Worm (Caenorhabditis elegans) whole organism, L4 larva: ENCODE results near the gene fbxa-84.

ENCODE experiments used
- F10B5.3 ChIP-seq: sonication (generic microtip); optimal IDR thresholded peaks from 2 replicates; lab custom pipeline; 2016; ENCODE audit warnings: mild to moderate bottlenecking, missing genetic modification characterization, missing compliant biosample characterization
- F49E8.2 ChIP-seq: sonication (generic microtip); optimal IDR thresholded peaks from 2 replicates; lab custom pipeline; 2016; ENCODE audit warnings: missing compliant biosample characterization, mild to moderate bottlenecking, missing genetic modification characterization, borderline replicate concordance
- T20F7.1 ChIP-seq: fragments of 200-800 bp; sonication (Bioruptor generic); optimal IDR thresholded peaks from 2 replicates; lab custom pipeline; 2018; ENCODE audit warnings: mild to moderate bottlenecking, missing genetic modification characterization, missing compliant biosample characterization
- Y105C5A.15 ChIP-seq: fragments of 200-800 bp; sonication (Bioruptor generic); IDR thresholded peaks from 2 replicates; pipeline ENCODE4 v1.3.6; 2022; ENCODE audit warnings: missing genetic modification characterization, missing compliant biosample characterization
- Y75B8A.6 ChIP-seq: fragments of 200-800 bp; sonication (Bioruptor generic); IDR thresholded peaks from 2 replicates; pipeline ENCODE4 v1.3.6; 2022; ENCODE audit warnings: missing genetic modification reagents, missing genetic modification characterization, missing compliant biosample characterization
- ceh-20 ChIP-seq: fragments of 200-800 bp; sonication (Bioruptor generic); IDR thresholded peaks from 2 replicates; pipeline ENCODE4 v1.3.6; 2022; ENCODE audit warnings: missing genetic modification reagents, missing genetic modification characterization, missing compliant biosample characterization
- ceh-32 ChIP-seq: sonication (generic microtip); optimal IDR thresholded peaks from 2 replicates; lab custom pipeline; 2016; ENCODE audit warnings: mild to moderate bottlenecking, missing genetic modification characterization, missing compliant biosample characterization; ENCODE audit not compliant: poor library complexity
- ceh-44 ChIP-seq: fragments of 200-800 bp; sonication (Bioruptor generic); IDR thresholded peaks from 2 replicates; pipeline ENCODE4 v1.3.6; 2022; ENCODE audit warnings: missing genetic modification reagents, missing genetic modification characterization, missing compliant biosample characterization
- cey-2 ChIP-seq: sonication (generic microtip); optimal IDR thresholded peaks from 3 replicates; lab custom pipeline; 2017; ENCODE audit warnings: missing genetic modification characterization, mild to moderate bottlenecking, missing compliant biosample characterization, antibody characterized with exemption, borderline replicate concordance; ENCODE audit not compliant: insufficient read depth
- dpl-1 ChIP-seq: fragments of 150-350 bp; optimal IDR thresholded peaks from 2 replicates; lab custom pipeline; 2014; ENCODE audit warnings: missing biosample characterization, missing genetic modification reagents, missing genetic modification characterization
- dve-1 ChIP-seq: sonication (generic microtip); optimal IDR thresholded peaks from 2 replicates; lab custom pipeline; 2017; ENCODE audit warnings: antibody characterized with exemption, mild to moderate bottlenecking, missing genetic modification characterization, missing compliant biosample characterization; ENCODE audit not compliant: insufficient read depth
- egl-43 ChIP-seq: fragments of 200-800 bp; sonication (Bioruptor generic); IDR thresholded peaks from 2 replicates; pipeline ENCODE4 v1.3.6; 2022; ENCODE audit warnings: missing genetic modification reagents, missing genetic modification characterization, missing compliant biosample characterization
- fkh-10 ChIP-seq: fragments of 150-350 bp; optimal IDR thresholded peaks from 2 replicates; lab custom pipeline; 2014; ENCODE audit warnings: missing biosample characterization, missing genetic modification reagents, missing genetic modification characterization
- hmg-1.1 ChIP-seq: fragments of 200-800 bp; sonication (Bioruptor generic); IDR thresholded peaks from 2 replicates; pipeline ENCODE4 v1.3.6; 2022; ENCODE audit warnings: missing genetic modification reagents, missing genetic modification characterization, missing compliant biosample characterization
- lin-15B ChIP-seq: fragments of 150-350 bp; sonication (generic microtip); optimal IDR thresholded peaks from 3 replicates; lab custom pipeline; 2014; ENCODE audit warnings: missing biosample characterization, missing genetic modification characterization
- lin-38 ChIP-seq: fragments of 200-800 bp; sonication (Bioruptor generic); IDR thresholded peaks from 2 replicates; pipeline ENCODE4 v1.3.6; 2022; ENCODE audit warnings: missing genetic modification reagents, missing genetic modification characterization, missing compliant biosample characterization
- lir-3 ChIP-seq: sonication (generic microtip); optimal IDR thresholded peaks from 2 replicates; lab custom pipeline; 2016; ENCODE audit warnings: mild to moderate bottlenecking, missing genetic modification characterization, missing compliant biosample characterization
- madf-5 ChIP-seq, 2 experiments: fragments of 200-800 bp; sonication (Bioruptor generic); IDR thresholded peaks; 2 replicates each; pipeline ENCODE4 v1.3.6; 2022; ENCODE audit warnings: missing compliant biosample characterization in 2 of 2, missing genetic modification characterization in 2 of 2
- mdl-1 ChIP-seq, 2 experiments: fragments of 150-350 bp in 1 of 2; sonication (generic microtip) in 1 of 2; optimal IDR thresholded peaks; 2 replicates each; lab custom pipeline; 2014 to 2017; ENCODE audit warnings: missing biosample characterization in 2 of 2, missing genetic modification characterization in 2 of 2
- mdt-29 ChIP-seq: fragments of 200-800 bp; sonication (Bioruptor generic); IDR thresholded peaks from 2 replicates; pipeline ENCODE4 v1.3.6; 2022; ENCODE audit warnings: missing genetic modification reagents, missing genetic modification characterization, missing compliant biosample characterization
- mep-1 ChIP-seq: fragments of 150-350 bp; sonication (generic microtip); optimal IDR thresholded peaks from 3 replicates; lab custom pipeline; 2014; ENCODE audit warnings: missing biosample characterization, missing genetic modification characterization
- mes-2 ChIP-seq: sonication (generic microtip); optimal IDR thresholded peaks from 2 replicates; lab custom pipeline; 2016; ENCODE audit warnings: missing genotype, mild to moderate bottlenecking, missing genetic modification characterization, missing compliant biosample characterization; ENCODE audit not compliant: poor library complexity, severe bottlenecking
- nhr-10 ChIP-seq: fragments of 150-350 bp; optimal IDR thresholded peaks from 2 replicates; lab custom pipeline; 2014; ENCODE audit warnings: missing biosample characterization, missing genetic modification characterization
- nhr-102 ChIP-seq: sonication (generic microtip); optimal IDR thresholded peaks from 2 replicates; lab custom pipeline; 2016; ENCODE audit warnings: mild to moderate bottlenecking, missing genetic modification characterization, moderate library complexity, missing compliant biosample characterization
- nhr-42 ChIP-seq: fragments of 200-800 bp; sonication (Bioruptor generic); IDR thresholded peaks from 2 replicates; pipeline ENCODE4 v1.3.6; 2022; ENCODE audit warnings: missing genetic modification characterization, missing compliant biosample characterization
- nhr-6 ChIP-seq: fragments of 150-350 bp; optimal IDR thresholded peaks from 2 replicates; lab custom pipeline; 2014; ENCODE audit warnings: missing biosample characterization, missing genetic modification characterization
- nhr-76 ChIP-seq: fragments of 150-350 bp; optimal IDR thresholded peaks from 2 replicates; lab custom pipeline; 2014; ENCODE audit warnings: missing biosample characterization, missing genetic modification characterization
- pha-4 ChIP-seq, 2 experiments: fragments of 150-350 bp in 1 of 2; fragments of 200-800 bp in 1 of 2; sonication (Bioruptor generic) in 1 of 2; IDR thresholded peaks in 1 of 2; optimal IDR thresholded peaks in 1 of 2; 2 replicates each; pipeline versions ENCODE4 v1.3.6 to Lab custom; 2014 to 2022; ENCODE audit warnings: missing genetic modification characterization in 2 of 2, missing genetic modification reagents in 2 of 2, missing biosample characterization in 1 of 2, missing compliant biosample characterization in 1 of 2
- set-16 ChIP-seq: fragments of 200-800 bp; sonication (Bioruptor generic); IDR thresholded peaks from 2 replicates; pipeline ENCODE4 v1.3.6; 2022; ENCODE audit warnings: missing genetic modification reagents, missing genetic modification characterization, missing compliant biosample characterization
- skn-1 ChIP-seq: fragments of 150-350 bp; optimal IDR thresholded peaks from 2 replicates; lab custom pipeline; 2014; ENCODE audit warnings: missing biosample characterization, missing genetic modification characterization
- snpc-4 ChIP-seq: fragments of 150-350 bp; optimal IDR thresholded peaks from 2 replicates; lab custom pipeline; 2014; ENCODE audit warnings: missing biosample characterization, missing genetic modification characterization
- spr-3 ChIP-seq: fragments of 200-800 bp; sonication (Bioruptor generic); optimal IDR thresholded peaks from 2 replicates; lab custom pipeline; 2018; ENCODE audit warnings: mild to moderate bottlenecking, missing genetic modification characterization, missing compliant biosample characterization
- unc-62 ChIP-seq, 3 experiments: fragments of 150-350 bp in 1 of 3; sonication (generic microtip); optimal IDR thresholded peaks in 2 of 3; peaks in 1 of 3; 1 replicate in 1 of 3; 2 replicates in 2 of 3; lab custom pipeline; 2014 to 2017; ENCODE audit warnings: missing biosample characterization in 3 of 3, missing genetic modification characterization in 3 of 3, missing genetic modification reagents in 3 of 3, missing genotype in 1 of 3
- vab-7 ChIP-seq: fragments of 200-800 bp; sonication (Bioruptor generic); IDR thresholded peaks from 2 replicates; pipeline ENCODE4 v1.3.6; 2022; ENCODE audit warnings: missing genetic modification reagents, missing genetic modification characterization, missing compliant biosample characterization
- zag-1 ChIP-seq: fragments of 150-350 bp; optimal IDR thresholded peaks from 2 replicates; lab custom pipeline; 2014; ENCODE audit warnings: missing biosample characterization, missing genetic modification characterization
- zip-2 ChIP-seq: fragments of 150-350 bp; optimal IDR thresholded peaks from 2 replicates; lab custom pipeline; 2014; ENCODE audit warnings: missing biosample characterization, missing genetic modification characterization
- ztf-11 ChIP-seq: fragments of 150-350 bp; optimal IDR thresholded peaks from 2 replicates; lab custom pipeline; 2014; ENCODE audit warnings: missing biosample characterization, missing genetic modification characterization

The fbxa-84 gene

DNA sequence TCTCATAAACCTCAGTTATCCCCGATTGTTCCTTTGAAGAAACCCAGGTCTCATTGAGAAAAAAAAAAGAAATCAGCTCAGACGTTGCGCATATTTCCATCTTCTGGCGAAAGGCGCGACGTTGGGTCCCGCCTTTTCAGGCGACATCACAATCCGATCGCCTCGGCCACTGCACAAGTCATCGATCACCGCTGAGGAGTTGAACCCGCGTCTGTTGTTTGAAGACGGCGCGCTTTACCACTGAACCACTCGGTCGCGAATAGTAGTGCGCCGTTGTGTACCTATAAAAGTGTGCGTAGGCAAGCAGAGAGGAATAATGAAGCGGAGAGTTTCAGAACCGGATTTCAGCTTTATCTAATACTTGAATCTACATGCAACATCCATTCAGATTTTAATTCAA, 8.7 kb downstream of the fbxa-84 start, which contains the start of gene Y75B12B.11 (continued):
- TF ChIP-seq madf-5 (GFP tag; IDR thresholded peaks at IDR 0.05; lab: Robert Waterston, UW) (peak; percentile 88 to 90), F10B5.3 (tag; lab: Kevin White, UChicago) (peak; percentile 85), snpc-4 (tag; lab: Kevin White, UChicago) (no peak), pha-4 (GFP tag; IDR thresholded peaks at IDR 0.05; lab: Robert Waterston, UW) (peak; percentile 97), pha-4 (tag; optimal IDR thresholded peaks at IDR 0.05; lab: Kevin White, UChicago) (no peak), mdt-29 (GFP tag; lab: Robert Waterston, UW) (peak; percentile 79), nhr-76 (tag; lab: Kevin White, UChicago) (no peak), Y75B8A.6 (GFP tag; lab: Robert Waterston, UW) (peak; percentile 83; the same call in 1 of the 2 replicates), spr-3 (GFP tag; lab: Kevin White, UChicago) (peak; percentile 93), lir-3 (tag; lab: Kevin White, UChicago) (peak; percentile 88), Y105C5A.15 (peak; percentile 94), ceh-32 (tag; lab: Kevin White, UChicago) (peak; percentile 65), vab-7 (GFP tag; lab: Robert Waterston, UW) (peak; percentile 98), cey-2 (no peak), nhr-10 (tag; lab: Kevin White, UChicago) (peak; percentile 39), lin-38 (GFP tag; lab: Robert Waterston, UW) (peak; percentile 96), skn-1 (tag; lab: Kevin White, UChicago) (no peak), nhr-6 (peak; percentile 96), lin-15B (peak; percentile 34), nhr-102 (tag; lab: Kevin White, UChicago) (peak; percentile 93), dve-1 (tag; lab: Kevin White, UChicago) (peak; percentile 93), mdl-1 (tag; optimal IDR thresholded peaks at IDR 0.05; lab: Kevin White, UChicago) (no peak), set-16 (GFP tag; lab: Robert Waterston, UW) (peak; percentile 85), mep-1 (tag; lab: Kevin White, UChicago) (peak; percentile 92), mes-2 (tag; lab: Kevin White, UChicago) (peak; percentile 93), hmg-1.1 (peak; percentile 92), F49E8.2 (tag; lab: Kevin White, UChicago) (peak; percentile 96), zag-1 (tag; lab: Kevin White, UChicago) (no peak), ceh-44 (peak; percentile 95), fkh-10 (GFP tag; lab: Kevin White, UChicago) (no peak), dpl-1 (GFP tag; lab: Kevin White, UChicago) (peak; percentile 68), T20F7.1 (GFP tag; lab: Kevin White, UChicago) (peak; percentile 77), egl-43 (GFP tag; lab: Robert Waterston, UW) (peak; percentile 99), ztf-11 (no peak), ceh-20 (GFP tag; lab: Robert Waterston, UW) (peak; percentile 89)

- TF ChIP-seq zip-2 (tag; lab: Kevin White, UChicago): no peak
- TF ChIP-seq nhr-42: no peak
- no peak for TF ChIP-seq F49E8.2 (tag; lab: Kevin White, UChicago)
- TF ChIP-seq unc-62 (GFP tag; optimal IDR thresholded peaks at IDR 0.05 in 1 of 2; lab: Kevin White, UChicago): peak in 1 of 2 experiments; percentile 93
- TF ChIP-seq unc-62 (tag; optimal IDR thresholded peaks at IDR 0.05; lab: Kevin White, UChicago): no peak
- no peak for TF ChIP-seq mdl-1 (tag; optimal IDR thresholded peaks at IDR 0.05; lab: Kevin White, UChicago)
Observed at ce11 chrV:15191971-15192370, 9.7 kb downstream of the fbxa-84 start.
